Fruit fly (Drosophila melanogaster) S2 (cell line): ENCODE results near the gene CG14860.

Experiments used
- CG8478 ChIP-seq: fragments of >200 bp; optimal IDR thresholded peaks from 2 replicates; lab custom pipeline; 2018
- CTCF ChIP-seq, 2 experiments: fragments of >200 bp; optimal IDR thresholded peaks; 2 replicates each; lab custom pipeline; 2018

The CG14860 gene

dm6 chr3R:14894783-14894883, at the start of gene CG14860:
TSS of gene CG14860 (plus strand) at chr3R:14894784.
- TF ChIP-seq CTCF (optimal IDR thresholded peaks at IDR 0.05; lab: Kevin White, UChicago) (no peak), CG8478 (lab: Kevin White, UChicago) (no peak)

- no peak for TF ChIP-seq CG8478 (lab: Kevin White, UChicago)
These were observed 47.5 kb upstream of the CG14860 start for dm6 chr3R:14846924-14847599.

dm6 chr3R:14847844-14848243, 46.7 kb upstream of the CG14860 start:
- TF ChIP-seq CG8478 (lab: Kevin White, UChicago) (no peak), CTCF (optimal IDR thresholded peaks at IDR 0.05; lab: Kevin White, UChicago) (no peak)

- TF ChIP-seq CG8478 (lab: Kevin White, UChicago) (no peak), CTCF (optimal IDR thresholded peaks at IDR 0.05; lab: Kevin White, UChicago) (no peak)
These were observed 42.0 kb upstream of the CG14860 start for dm6 chr3R:14852610-14853009.

dm6 chr3R:14853767-14854191, 40.8 kb upstream of the CG14860 start:
- TF ChIP-seq CTCF (optimal IDR thresholded peaks at IDR 0.05; lab: Kevin White, UChicago) = no peak

- no peak for TF ChIP-seq CTCF (optimal IDR thresholded peaks at IDR 0.05; lab: Kevin White, UChicago)
- TF ChIP-seq CG8478 (lab: Kevin White, UChicago) = no peak
These were observed 29.8 kb upstream of the CG14860 start for dm6 chr3R:14864819-14865218.

dm6 chr3R:14873345-14873744, 21.2 kb upstream of the CG14860 start:
- TF ChIP-seq CTCF (optimal IDR thresholded peaks at IDR 0.05; lab: Kevin White, UChicago) (no peak), CG8478 (lab: Kevin White, UChicago) (no peak)

dm6 chr3R:14875274-14875964, 19.2 kb upstream of the CG14860 start, which contains the start of gene btsz:
TSS of gene btsz (minus strand) at chr3R:14875488.
- TF ChIP-seq CTCF (optimal IDR thresholded peaks at IDR 0.05; lab: Kevin White, UChicago) = no peak
- no peak for TF ChIP-seq CG8478 (lab: Kevin White, UChicago)

- TF ChIP-seq CTCF (optimal IDR thresholded peaks at IDR 0.05; lab: Kevin White, UChicago) (no peak), CG8478 (lab: Kevin White, UChicago) (no peak)
These were observed 18.6 kb upstream of the CG14860 start for dm6 chr3R:14875965-14876331.

dm6 chr3R:14878145-14878544, 16.4 kb upstream of the CG14860 start:
- no peak for TF ChIP-seq CG8478 (lab: Kevin White, UChicago)
- TF ChIP-seq CTCF (optimal IDR thresholded peaks at IDR 0.05; lab: Kevin White, UChicago) = no peak

dm6 chr3R:14879207-14879863, 15.2 kb upstream of the CG14860 start, which contains the start of gene CG3631:
TSS of gene CG3631 (plus strand) at chr3R:14879457.
- no peak for TF ChIP-seq CG8478 (lab: Kevin White, UChicago)

dm6 chr3R:14880861-14881260, 13.7 kb upstream of the CG14860 start:
- no peak for TF ChIP-seq CTCF (optimal IDR thresholded peaks at IDR 0.05; lab: Kevin White, UChicago)
- no peak for TF ChIP-seq CG8478 (lab: Kevin White, UChicago)

dm6 chr3R:14886011-14886534, 8.5 kb upstream of the CG14860 start, which contains the start of the genes Rrp6, CG33331 and CG33332:
TSS of gene Rrp6 (minus strand) at chr3R:14886246.
TSS of gene CG33331 (plus strand) at chr3R:14886456.
TSS of gene CG33332 (plus strand) at chr3R:14886456.
- no peak for TF ChIP-seq CG8478 (lab: Kevin White, UChicago)
- no peak for TF ChIP-seq CTCF (optimal IDR thresholded peaks at IDR 0.05; lab: Kevin White, UChicago)

dm6 chr3R:14890064-14890709, 4.4 kb upstream of the CG14860 start, which contains the start of the genes CycC and UQCR-C1:
TSS of gene CycC (minus strand) at chr3R:14890205.
TSS of gene UQCR-C1 (plus strand) at chr3R:14890231.
- TF ChIP-seq CTCF (optimal IDR thresholded peaks at IDR 0.05; lab: Kevin White, UChicago) (no peak), CG8478 (lab: Kevin White, UChicago) (no peak)
